Fruit fly (Drosophila melanogaster) whole organism: ENCODE measurements around the gene CG15140.

Source experiments
- CG8478 ChIP-seq: fragments of >200 bp; optimal IDR thresholded peaks from 2 replicates; lab custom pipeline; 2018; ENCODE audit warnings: inconsistent platforms
- Dll ChIP-seq: fragments of >200 bp; optimal IDR thresholded peaks from 2 replicates; lab custom pipeline; 2017
- pan ChIP-seq: fragments of >200 bp; optimal IDR thresholded peaks from 2 replicates; lab custom pipeline; 2017
- usp ChIP-seq: fragments of >200 bp; optimal IDR thresholded peaks from 2 replicates; lab custom pipeline; 2017; ENCODE audit warnings: missing biosample characterization, missing genetic modification characterization, mixed read lengths

DNA sequence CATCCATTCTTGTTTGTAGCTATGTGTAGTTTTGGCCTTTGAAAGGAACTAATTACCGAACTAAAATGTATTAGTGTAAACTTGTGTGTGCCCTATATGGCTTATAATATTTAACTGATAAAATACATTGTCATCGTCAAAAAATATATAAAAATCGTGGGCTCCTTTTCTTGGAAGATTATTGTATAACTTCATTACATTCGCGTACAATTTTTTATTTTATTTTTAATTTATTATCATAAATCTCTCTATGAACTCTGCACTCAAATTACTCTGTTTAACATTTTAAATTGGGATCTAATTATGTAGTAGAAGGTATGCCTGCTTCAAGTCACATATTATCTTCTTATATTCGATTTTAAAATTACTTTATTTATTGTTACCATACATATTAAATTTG lies 6.1 kb downstream of the CG15140 start, which contains the start of gene CG6380:
- TF ChIP-seq usp (GFP tag; lab: Kevin White, UChicago) (no peak), CG8478 (no peak), Dll (lab: Kevin White, UChicago) (no peak), pan (lab: Kevin White, UChicago) (no peak)
